Fruit fly (Drosophila melanogaster) ovary, adult (tissue): ENCODE results near the gene Zw.

ENCODE experiments used
- CG17801 ChIP-seq: fragments of 200-800 bp; optimal IDR thresholded peaks from 2 replicates; lab custom pipeline; 2019; ENCODE audit warnings: missing biosample characterization, mild to moderate bottlenecking, missing genetic modification characterization, moderate library complexity; ENCODE audit not compliant: partially characterized antibody

The Zw gene

DNA sequence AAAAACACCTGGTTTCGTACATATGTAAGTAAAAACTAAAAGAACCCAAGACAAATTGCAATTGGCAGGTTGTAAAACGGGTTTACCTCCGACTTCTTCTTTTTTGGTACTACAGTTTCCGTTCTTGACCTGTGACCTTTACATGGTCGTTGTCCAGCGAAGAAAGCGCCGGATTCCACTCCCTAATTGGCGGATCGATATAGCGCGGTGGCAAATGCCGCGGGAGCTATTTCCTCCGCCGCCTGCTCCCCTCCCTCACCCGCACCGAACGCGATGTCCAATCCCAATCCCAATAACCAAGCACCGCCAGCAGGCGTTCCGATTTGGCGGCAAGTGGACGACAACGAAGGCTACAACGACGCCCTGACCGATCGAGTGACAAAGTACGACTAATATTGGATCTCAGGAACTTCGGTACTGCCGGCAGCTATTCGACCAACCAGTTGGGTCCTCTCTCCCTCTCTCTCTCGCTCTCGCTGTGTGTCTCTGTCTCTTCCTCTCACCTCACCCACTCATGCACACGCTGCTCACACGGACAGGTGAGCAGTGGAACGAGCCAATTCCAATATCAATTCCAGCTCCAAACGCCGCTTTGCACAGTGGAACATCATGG, 4.4 kb upstream of the Zw start:
- peak; percentile 48 for TF ChIP-seq CG17801 (GFP tag; lab: Kevin White, UChicago)

DNA sequence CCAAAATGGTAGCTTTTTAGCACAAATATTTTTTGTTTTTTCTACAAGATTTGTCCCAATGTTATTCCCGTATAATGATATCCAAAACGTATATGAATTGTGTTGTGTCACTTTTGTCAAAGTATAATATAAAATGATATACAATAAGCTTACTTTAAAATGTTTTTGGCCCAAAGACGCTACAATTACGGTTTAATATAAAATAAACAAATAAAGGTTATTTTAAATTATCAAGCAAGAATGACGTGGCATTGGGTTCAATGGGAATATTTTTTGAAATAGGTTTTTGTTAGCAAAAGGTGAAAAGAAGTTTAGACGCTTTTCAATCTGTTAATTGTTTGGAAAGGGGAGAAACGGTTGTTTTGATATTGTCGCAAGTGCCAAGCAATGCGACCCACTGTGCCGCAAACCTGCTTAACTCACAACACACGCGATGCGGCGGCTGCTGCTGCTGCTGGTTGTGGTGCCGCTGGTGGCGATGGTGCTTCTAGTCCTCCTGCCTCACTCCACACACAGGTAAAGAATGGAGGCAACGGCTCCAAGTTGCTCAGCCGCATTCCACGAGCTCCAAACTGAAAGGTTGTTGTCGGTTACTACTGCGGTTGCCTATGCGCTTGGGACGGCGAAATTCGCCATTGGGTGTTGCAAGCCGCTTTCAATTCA, 3.7 kb upstream of the Zw start:
- no peak for TF ChIP-seq CG17801 (GFP tag; lab: Kevin White, UChicago)

DNA sequence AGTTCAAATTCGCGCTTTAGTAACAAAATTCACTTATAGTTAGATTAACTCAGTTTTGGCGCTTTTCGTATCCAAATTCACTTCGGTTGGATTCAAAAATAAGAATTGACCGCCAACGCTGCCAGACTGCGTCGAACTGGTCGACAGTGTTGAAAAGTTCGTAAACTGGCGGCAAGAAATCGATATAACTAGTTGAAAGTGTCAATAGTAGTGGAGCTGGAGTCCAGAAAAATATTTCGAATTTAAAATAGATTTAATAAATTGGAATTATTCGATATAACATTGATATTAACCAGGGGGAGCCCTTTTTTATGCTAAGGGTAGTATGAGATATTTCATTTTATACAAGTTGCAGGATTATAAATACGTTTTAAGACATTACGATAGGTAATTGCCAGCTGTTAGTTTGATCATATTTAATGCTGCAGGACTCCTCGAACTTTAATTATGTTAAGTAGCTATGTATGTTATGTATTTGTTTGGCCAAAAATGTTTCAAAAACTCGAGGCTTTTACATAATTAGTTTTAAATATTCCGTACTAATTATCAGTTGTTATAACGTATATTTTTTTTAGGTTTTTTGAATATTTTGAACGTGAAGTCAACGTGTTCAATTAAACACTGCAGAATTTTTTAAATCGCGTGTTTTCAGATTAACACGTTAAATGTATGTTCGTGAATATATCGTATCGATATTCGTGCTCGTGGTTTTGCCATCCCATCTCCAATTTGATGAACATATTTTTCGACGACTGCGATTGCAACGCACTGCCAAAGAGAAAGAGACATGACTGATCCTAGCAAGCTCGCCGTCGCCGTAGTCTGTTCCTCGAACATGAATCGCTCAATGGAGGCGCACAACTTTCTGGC, 3.0 kb upstream of the Zw start, which contains the start of the genes CG14223 and Ssu72:
CG14223 (minus strand) TSS at position 113 of the 870 bp plus-strand sequence.
Ssu72 (plus strand) TSS at position 703 of the 870 bp plus-strand sequence.
- TF ChIP-seq CG17801 (GFP tag; lab: Kevin White, UChicago) = no peak

DNA sequence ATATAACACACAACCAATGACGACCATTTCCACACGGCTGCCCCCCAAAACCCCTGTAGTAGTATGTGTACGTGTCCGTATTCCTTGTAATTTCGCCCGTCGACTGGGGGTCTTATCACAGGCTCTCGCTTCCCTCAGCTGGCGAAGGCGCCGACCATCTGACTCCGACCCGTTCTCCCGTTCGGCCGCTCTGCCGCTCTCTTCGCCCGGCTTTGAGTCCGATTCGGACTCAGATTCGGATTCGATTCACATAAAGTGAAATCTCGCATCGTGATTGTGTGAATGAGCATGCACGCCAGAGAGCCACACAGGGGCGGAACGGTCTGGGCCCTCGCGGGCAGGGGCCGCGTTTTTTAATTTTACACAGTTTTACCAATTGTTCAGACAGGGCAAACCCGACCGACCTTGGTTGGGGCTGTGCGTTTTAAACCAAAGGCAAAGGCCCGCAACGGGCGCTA, 1.3 kb upstream of the Zw start:
- TF ChIP-seq CG17801 (GFP tag; lab: Kevin White, UChicago) = peak; percentile 13

DNA sequence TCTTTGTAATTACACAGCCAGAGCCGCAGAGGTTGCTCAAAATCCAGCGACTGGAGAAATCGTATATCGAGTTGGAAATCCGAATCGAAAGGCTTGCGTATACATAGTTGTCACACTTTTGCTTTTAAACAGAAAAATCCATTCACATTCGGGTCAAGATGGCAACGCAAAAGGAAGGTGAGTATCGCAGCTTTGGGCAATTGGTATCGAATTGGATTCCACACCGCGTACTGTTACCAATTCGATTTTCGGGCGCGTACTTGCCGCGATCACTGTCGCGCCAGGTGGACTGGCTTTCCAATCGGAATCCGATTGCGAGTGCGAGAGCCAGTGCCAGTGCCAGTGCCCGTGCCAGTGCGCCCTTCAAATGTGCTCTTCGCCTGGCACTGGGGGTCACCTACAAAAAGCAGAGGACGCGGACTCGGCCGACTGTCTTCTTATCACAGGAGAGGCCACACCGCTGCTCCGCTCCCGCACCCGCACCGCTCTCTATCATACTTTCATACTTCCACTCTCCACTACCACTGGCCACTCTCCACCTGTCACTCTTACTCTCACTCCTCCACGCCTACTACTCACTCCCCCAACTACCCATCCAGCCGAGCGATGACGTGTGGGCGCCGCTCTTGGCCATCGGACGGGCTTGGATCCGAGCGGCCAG, 522 bp downstream of the Zw start:
- no peak for TF ChIP-seq CG17801 (GFP tag; lab: Kevin White, UChicago)

DNA sequence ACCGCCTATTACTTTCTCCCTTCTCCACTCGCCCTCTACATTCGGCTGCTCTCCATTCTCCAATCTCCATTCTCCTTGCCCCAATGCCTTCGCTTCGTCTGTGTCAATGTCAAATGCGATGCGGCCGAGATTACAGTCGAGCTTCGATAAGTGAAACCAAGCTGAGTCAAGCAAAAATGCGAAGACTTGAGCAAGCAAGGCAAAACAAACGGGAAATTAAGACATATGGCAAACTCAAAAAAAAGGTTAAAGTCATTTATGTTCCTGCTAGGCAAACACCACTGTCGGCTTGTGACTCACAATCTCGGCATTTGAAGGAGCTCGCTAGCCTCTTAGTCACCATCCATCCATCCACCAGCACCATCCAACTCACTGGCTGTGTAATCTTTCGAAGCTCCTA, 1.4 kb downstream of the Zw start:
- TF ChIP-seq CG17801 (GFP tag; lab: Kevin White, UChicago) = peak; percentile 93

DNA sequence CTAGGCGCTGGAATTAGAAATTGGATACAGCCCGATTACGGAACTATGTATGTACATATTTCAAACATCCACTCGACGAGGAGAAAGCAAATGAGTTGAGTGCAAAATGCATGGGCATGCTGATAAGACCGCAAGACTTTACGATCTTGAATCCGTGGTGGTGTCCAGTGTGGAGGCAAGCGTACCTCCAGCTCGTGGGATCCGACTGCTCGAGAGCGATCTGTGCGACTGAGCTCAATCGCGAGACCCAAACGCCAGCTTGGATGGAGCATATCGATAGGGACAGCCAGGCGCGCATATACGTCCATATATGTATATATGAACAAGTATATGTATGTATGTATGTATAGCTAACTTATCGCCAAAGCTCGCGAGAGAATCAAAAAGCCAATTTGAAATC, 8.6 kb downstream of the Zw start, which contains the start of gene et:
et (minus strand) TSS at position 230 of the 400 bp plus-strand sequence.
- no peak for TF ChIP-seq CG17801 (GFP tag; lab: Kevin White, UChicago)

DNA sequence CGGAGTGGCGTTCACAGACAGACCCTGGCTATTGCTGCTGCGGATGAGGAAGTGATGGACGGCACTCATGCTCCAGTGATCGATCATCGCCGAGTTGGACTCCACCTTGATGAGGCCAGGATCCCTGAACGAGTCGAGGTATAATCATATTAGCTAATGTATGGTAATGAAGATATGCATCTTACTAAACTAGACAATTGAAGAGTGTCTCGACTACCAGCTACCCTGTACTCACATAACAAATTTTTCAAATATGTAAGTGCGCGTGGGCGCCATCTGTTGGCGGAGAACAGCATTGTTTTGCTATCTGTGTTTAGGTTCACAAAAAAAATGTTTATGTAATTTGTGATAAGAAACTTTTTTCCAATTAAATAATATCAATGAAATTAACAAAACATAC, 12.2 kb downstream of the Zw start:
- TF ChIP-seq CG17801 (GFP tag; lab: Kevin White, UChicago) = no peak

DNA sequence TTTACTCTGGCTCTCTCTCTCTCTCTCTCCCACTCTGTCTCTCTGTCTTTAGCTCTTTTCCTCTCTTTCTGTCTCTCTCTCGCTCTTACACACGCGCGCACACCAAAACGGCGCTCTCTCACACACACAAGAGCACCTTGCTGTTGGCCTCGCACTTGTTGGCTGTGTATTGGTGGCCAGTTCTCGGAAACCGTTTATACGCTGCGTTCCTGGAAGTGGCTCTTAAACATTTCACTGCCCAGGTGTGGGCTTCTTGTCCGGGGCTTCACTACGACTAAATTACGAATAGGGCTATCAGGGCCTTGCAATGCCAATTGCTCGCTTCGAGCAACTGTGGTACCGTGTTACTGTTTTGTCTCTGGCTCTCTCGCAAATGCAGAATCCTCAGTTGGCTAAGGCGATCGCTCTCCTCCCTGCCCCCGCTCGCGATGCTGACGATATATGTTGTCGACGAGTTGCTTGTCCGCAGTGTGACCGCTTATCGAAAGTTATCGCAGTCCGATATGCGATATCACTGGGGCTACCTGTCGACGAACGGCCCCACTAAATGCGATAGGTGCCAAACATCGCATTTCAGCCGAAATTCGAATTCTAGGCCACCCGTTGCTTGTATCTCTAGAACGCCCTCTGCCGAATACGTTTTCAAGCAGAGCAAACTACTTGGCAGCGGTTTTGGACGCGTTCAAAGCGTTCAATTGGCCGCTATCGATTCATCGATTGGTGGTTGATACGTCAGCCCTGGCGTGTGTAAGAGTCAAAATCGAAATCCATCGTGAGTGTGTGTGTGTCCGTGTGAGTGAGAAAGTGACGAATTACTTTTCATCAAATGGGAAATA, 16.2 kb downstream of the Zw start, which contains the start of the genes dome and Ubqn:
dome (minus strand) TSS at position 479 of the 836 bp plus-strand sequence.
Ubqn (plus strand) TSS at position 769 of the 836 bp plus-strand sequence.
- peak; percentile 62 for TF ChIP-seq CG17801 (GFP tag; lab: Kevin White, UChicago)

DNA sequence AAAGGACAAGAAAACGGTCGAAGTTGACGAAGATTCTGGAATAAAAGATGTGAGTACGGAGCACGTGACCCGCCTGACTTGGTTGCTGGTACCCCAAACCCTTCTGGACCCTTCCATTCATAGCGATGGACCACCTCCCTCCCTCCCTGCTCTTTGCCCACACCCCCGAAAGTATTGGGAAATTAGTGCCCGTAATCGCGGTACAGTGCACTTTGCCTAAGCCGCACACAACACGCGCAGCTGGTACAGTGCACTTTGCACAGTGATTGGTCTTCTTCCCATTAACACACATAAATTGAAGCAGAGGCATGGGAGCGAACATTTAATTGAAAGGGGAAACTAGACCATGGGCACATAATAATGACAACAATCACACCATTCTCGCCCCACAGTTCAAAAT, 17.0 kb downstream of the Zw start:
- TF ChIP-seq CG17801 (GFP tag; lab: Kevin White, UChicago) = no peak

DNA sequence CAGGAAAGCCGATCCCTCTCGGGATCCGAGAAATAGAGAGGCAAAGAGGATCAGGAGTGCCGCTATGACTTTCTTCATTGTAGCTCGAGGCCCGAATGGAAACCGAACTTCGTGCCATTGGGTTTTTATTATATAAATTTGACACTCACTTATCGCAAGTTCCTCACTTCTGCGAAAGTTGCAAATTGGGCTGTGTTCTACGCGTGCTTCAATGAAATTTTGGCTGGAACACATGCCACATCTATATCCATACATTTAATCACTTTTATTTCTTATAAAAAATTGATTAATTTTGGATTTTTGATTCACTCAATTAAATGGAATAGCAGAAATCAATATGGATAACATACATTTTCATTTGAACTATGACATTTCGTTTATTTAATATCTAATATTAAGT, 21.8 kb downstream of the Zw start, which contains the start of gene CG14227:
CG14227 (minus strand) TSS at position 101 of the 400 bp plus-strand sequence.
- TF ChIP-seq CG17801 (GFP tag; lab: Kevin White, UChicago) = no peak

DNA sequence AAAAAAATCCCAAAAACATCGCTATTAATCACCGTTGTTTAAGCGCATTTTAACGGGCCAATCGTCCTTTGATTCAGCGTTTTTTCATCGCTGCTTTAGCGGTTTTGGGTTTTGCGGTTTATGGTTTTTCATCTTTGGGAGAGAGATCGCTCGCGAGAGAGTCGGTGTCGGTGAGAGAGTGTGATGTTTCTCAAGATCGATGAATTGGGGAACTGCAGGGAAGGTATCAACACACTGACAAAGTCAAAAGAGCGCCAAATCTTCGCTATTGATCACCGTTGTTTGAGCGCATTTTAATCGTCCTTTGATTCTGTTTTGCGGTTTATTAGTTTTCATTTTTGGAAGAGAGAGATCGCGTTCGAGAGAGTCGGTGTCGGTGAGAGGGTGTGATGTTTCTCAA, 23.0 kb downstream of the Zw start:
- TF ChIP-seq CG17801 (GFP tag; lab: Kevin White, UChicago) = no peak

DNA sequence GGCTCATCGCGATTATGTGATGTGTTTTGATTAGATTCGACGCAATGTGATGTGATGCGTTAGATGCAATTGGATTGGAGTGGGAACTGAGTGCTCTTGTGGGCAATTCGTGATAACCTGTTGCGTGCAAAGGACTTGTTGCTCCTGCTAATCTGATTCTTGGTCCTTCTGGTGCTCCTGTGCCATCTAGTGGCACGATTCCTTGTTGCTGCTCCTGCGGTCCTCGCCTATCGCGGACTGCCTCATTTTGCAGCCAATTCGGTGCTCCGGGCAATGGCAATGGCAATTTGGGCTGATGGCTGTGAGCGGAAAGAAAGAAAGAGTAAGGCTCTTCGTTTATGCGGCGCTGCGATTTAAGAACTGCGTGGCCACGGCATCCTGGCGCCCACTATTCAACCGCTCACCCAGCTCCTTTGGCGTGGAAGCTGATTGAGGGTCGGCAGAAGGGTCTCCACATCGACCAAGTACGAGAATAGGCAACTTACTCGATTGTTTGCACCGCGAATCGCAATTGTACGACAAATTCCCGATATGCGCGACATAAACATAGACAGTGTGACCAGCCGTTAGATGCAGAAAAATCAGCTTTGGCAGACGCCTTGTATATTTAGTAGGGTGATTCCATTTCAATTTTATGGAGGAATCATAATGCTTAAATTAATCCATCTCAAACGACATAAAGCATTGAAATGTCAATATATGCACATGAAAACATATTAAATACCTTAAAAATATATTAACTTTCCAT, 26.1 kb downstream of the Zw start, which contains the start of gene Mer:
Mer (minus strand) TSS at position 550 of the 748 bp plus-strand sequence.
- TF ChIP-seq CG17801 (GFP tag; lab: Kevin White, UChicago) = peak; percentile 85
